Worm (Caenorhabditis elegans): ENCODE measurements around the gene C16C8.21.

DNA sequence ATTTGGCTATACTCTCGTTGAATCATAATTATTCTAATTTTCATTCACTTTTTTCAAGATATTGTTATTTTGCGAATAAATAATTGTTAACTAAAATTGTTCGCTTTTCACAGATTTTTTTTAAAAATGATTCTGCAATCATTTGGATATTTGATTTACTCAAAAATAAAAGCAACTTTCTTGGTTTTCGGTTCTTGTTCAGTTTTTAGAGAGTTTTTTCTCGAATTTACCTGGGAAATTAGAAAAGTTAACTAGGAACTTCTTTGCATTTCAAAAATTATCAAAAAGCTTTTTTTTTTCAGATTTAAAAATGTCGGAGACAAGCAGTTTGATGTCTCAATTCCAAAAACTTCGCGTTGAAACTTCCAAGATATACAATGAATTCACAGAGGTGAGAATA lies 1.4 kb upstream of the C16C8.21 start, which contains the start of the genes C16C8.20 and gldi-6:
- no peak for TF ChIP-seq nhr-6 (tag; optimal IDR thresholded peaks at IDR 0.05)
- no peak for TF ChIP-seq unc-62 (GFP tag; optimal IDR thresholded peaks at IDR 0.05)
- no peak for TF ChIP-seq lin-39 (tag; optimal IDR thresholded peaks at IDR 0.05)
- TF ChIP-seq nhr-11 (tag; optimal IDR thresholded peaks at IDR 0.05): no peak
- no peak for TF ChIP-seq fos-1 (tag; optimal IDR thresholded peaks at IDR 0.05)
- no peak for TF ChIP-seq lin-11 (tag; optimal IDR thresholded peaks at IDR 0.05)
- no peak for TF ChIP-seq alr-1 (tag; optimal IDR thresholded peaks at IDR 0.05)
- no peak for TF ChIP-seq ama-1 (optimal IDR thresholded peaks at IDR 0.05)
- no peak for TF ChIP-seq sem-4 (tag; optimal IDR thresholded peaks at IDR 0.05)
